Fruit fly (Drosophila melanogaster) whole organism, embryonic: Measurements from ENCODE around the gene Rtnl1.
A peak's percentile ranks its signal among the peaks of the same experiment; 100 is the strongest.

Experiments
- Awh ChIP-seq: fragments of 200-800 bp; sonication (Bioruptor generic); IDR thresholded peaks from 2 replicates; pipeline ENCODE4, ENCODE4 v1.3.6; 2022; ENCODE audit warnings: missing biosample characterization, missing genetic modification characterization
- CG10267 ChIP-seq: fragments of 200-800 bp; sonication (Bioruptor generic); optimal IDR thresholded peaks from 2 replicates; lab custom pipeline; 2018; ENCODE audit warnings: missing biosample characterization, mild to moderate bottlenecking, missing genetic modification characterization, moderate library complexity
- CG10543 ChIP-seq: fragments of 200-800 bp; sonication (Bioruptor generic); optimal IDR thresholded peaks from 3 replicates; lab custom pipeline; 2017; ENCODE audit warnings: missing biosample characterization, mild to moderate bottlenecking, missing genetic modification characterization, moderate library complexity
- CG13894 ChIP-seq: fragments of 200-800 bp; sonication (Bioruptor generic); optimal IDR thresholded peaks from 3 replicates; lab custom pipeline; 2018; ENCODE audit warnings: missing biosample characterization, mild to moderate bottlenecking, missing genetic modification characterization, moderate library complexity
- CG14441 ChIP-seq: fragments of 200-800 bp; sonication (Bioruptor generic); IDR thresholded peaks from 2 replicates; pipeline ENCODE4 v1.3.6; 2022; ENCODE audit warnings: missing biosample characterization, missing genetic modification characterization
- CG15073 ChIP-seq: fragments of 200-800 bp; sonication (Bioruptor generic); optimal IDR thresholded peaks from 2 replicates; lab custom pipeline; 2016; ENCODE audit warnings: missing biosample characterization, missing genetic modification characterization
- CG1602 ChIP-seq: fragments of 200-800 bp; sonication (Bioruptor generic); optimal IDR thresholded peaks from 3 replicates; lab custom pipeline; 2016; ENCODE audit warnings: missing biosample characterization, missing genetic modification characterization
- CG1603 ChIP-seq: fragments of 200-800 bp; sonication (Bioruptor generic); optimal IDR thresholded peaks from 2 replicates; lab custom pipeline; 2019; ENCODE audit warnings: missing biosample characterization, mild to moderate bottlenecking, missing genetic modification characterization, moderate library complexity
- CG18262 ChIP-seq: fragments of 200-800 bp; optimal IDR thresholded peaks from 3 replicates; lab custom pipeline; 2019; ENCODE audit warnings: missing biosample characterization, mild to moderate bottlenecking, missing genetic modification characterization, moderate library complexity
- CG1832 ChIP-seq: fragments of 200-800 bp; sonication (Bioruptor generic); optimal IDR thresholded peaks from 2 replicates; lab custom pipeline; 2017; ENCODE audit warnings: missing biosample characterization, mild to moderate bottlenecking, missing genetic modification characterization, inconsistent platforms
- CG2199 ChIP-seq: fragments of 200-800 bp; sonication (Bioruptor generic); IDR thresholded peaks from 3 replicates; pipeline ENCODE4 v1.3.6; 2022; ENCODE audit warnings: missing biosample characterization, missing genetic modification characterization
- CG2875 ChIP-seq: fragments of 200-800 bp; sonication (Bioruptor generic); optimal IDR thresholded peaks from 2 replicates; lab custom pipeline; 2017; ENCODE audit warnings: missing biosample characterization, mild to moderate bottlenecking, missing genetic modification characterization, missing genetic modification reagents
- CG30403 ChIP-seq: fragments of 200-800 bp; sonication (Bioruptor generic); optimal IDR thresholded peaks from 3 replicates; lab custom pipeline; 2016; ENCODE audit warnings: missing biosample characterization, missing genetic modification characterization
- CG4707 ChIP-seq: fragments of 200-800 bp; sonication (Bioruptor generic); optimal IDR thresholded peaks from 2 replicates; lab custom pipeline; 2018; ENCODE audit warnings: missing biosample characterization, mild to moderate bottlenecking, missing genetic modification characterization, moderate library complexity
- CG4854 ChIP-seq: fragments of 200-800 bp; sonication (Bioruptor generic); optimal IDR thresholded peaks from 2 replicates; lab custom pipeline; 2016; ENCODE audit warnings: missing biosample characterization, missing genetic modification characterization, inconsistent platforms
- CG6272 ChIP-seq: fragments of 200-800 bp; sonication (Bioruptor generic); IDR thresholded peaks from 2 replicates; pipeline ENCODE4 v1.3.6; 2022; ENCODE audit warnings: missing biosample characterization, missing genetic modification characterization
- CG6654 ChIP-seq: fragments of 200-800 bp; sonication (Bioruptor generic); optimal IDR thresholded peaks from 2 replicates; lab custom pipeline; 2017; ENCODE audit warnings: missing biosample characterization, mild to moderate bottlenecking, missing genetic modification characterization
- CG8478 ChIP-seq: fragments of >200 bp; optimal IDR thresholded peaks from 2 replicates; lab custom pipeline; 2018
- CG9215 ChIP-seq: fragments of 200-800 bp; sonication (Bioruptor generic); IDR thresholded peaks from 2 replicates; pipeline ENCODE4 v1.3.6; 2022; ENCODE audit warnings: missing biosample characterization, missing genetic modification characterization
- CkIIα-i1 ChIP-seq: fragments of 200-800 bp; sonication (Bioruptor generic); IDR thresholded peaks from 2 replicates; pipeline ENCODE4 v1.3.6; 2022; ENCODE audit warnings: missing biosample characterization, missing genetic modification characterization
- Dfd ChIP-seq, 2 experiments: fragments of >200 bp; optimal IDR thresholded peaks; 2 replicates each; lab custom pipeline; 2017; ENCODE audit warnings: missing biosample characterization in 2 of 2, missing genetic modification characterization in 2 of 2
- Drgx ChIP-seq: fragments of 200-800 bp; sonication (Bioruptor generic); IDR thresholded peaks from 2 replicates; pipeline ENCODE4 v1.3.6; 2022; ENCODE audit warnings: missing biosample characterization, missing genetic modification characterization
- Mad ChIP-seq: fragments of 200-800 bp; sonication (Bioruptor generic); optimal IDR thresholded peaks from 2 replicates; lab custom pipeline; 2016; ENCODE audit warnings: missing biosample characterization, missing genetic modification characterization
- Nf-YB ChIP-seq: fragments of 200-800 bp; sonication (Bioruptor generic); optimal IDR thresholded peaks from 3 replicates; lab custom pipeline; 2019; ENCODE audit warnings: missing biosample characterization, mild to moderate bottlenecking, missing genetic modification characterization, moderate library complexity
- Sox102F ChIP-seq: fragments of 200-800 bp; sonication (Bioruptor generic); optimal IDR thresholded peaks from 2 replicates; lab custom pipeline; 2018; ENCODE audit warnings: missing biosample characterization, mild to moderate bottlenecking, missing genetic modification characterization, moderate library complexity
- Tbp ChIP-seq: fragments of >200 bp; optimal IDR thresholded peaks from 2 replicates; lab custom pipeline; 2018; ENCODE audit warnings: missing biosample characterization, missing genetic modification characterization
- ab ChIP-seq: fragments of 200-800 bp; sonication (Bioruptor generic); optimal IDR thresholded peaks from 2 replicates; lab custom pipeline; 2016; ENCODE audit warnings: missing biosample characterization, missing genetic modification characterization
- ac ChIP-seq: fragments of 200-800 bp; sonication (Bioruptor generic); optimal IDR thresholded peaks from 3 replicates; lab custom pipeline; 2017; ENCODE audit warnings: missing biosample characterization, mild to moderate bottlenecking, missing genetic modification characterization
- chinmo ChIP-seq: fragments of 200-800 bp; sonication (Bioruptor generic); IDR thresholded peaks from 4 replicates; pipeline ENCODE4 v1.3.6; 2022; ENCODE audit warnings: missing biosample characterization, missing genetic modification characterization; ENCODE audit not compliant: partially characterized antibody
- ci ChIP-seq: fragments of 200-800 bp; sonication (Bioruptor generic); IDR thresholded peaks from 3 replicates; pipeline ENCODE4 v1.3.6; 2022; ENCODE audit warnings: missing biosample characterization, missing genetic modification characterization
- fru ChIP-seq: fragments of >200 bp; optimal IDR thresholded peaks from 2 replicates; lab custom pipeline; 2017
- fu2 ChIP-seq: fragments of 200-800 bp; sonication (Bioruptor generic); optimal IDR thresholded peaks from 2 replicates; lab custom pipeline; 2016; ENCODE audit warnings: missing biosample characterization, missing genetic modification characterization
- gce ChIP-seq: fragments of 200-800 bp; sonication (Bioruptor generic); IDR thresholded peaks from 3 replicates; pipeline ENCODE4 v1.3.6; 2022; ENCODE audit warnings: missing biosample characterization, missing genetic modification characterization
- grau ChIP-seq: fragments of 200-800 bp; optimal IDR thresholded peaks from 3 replicates; lab custom pipeline; 2019; ENCODE audit warnings: missing biosample characterization, mild to moderate bottlenecking, missing genetic modification characterization, moderate library complexity
- grn ChIP-seq: fragments of 200-800 bp; sonication (Bioruptor generic); optimal IDR thresholded peaks from 3 replicates; lab custom pipeline; 2017; ENCODE audit warnings: missing biosample characterization, missing genetic modification characterization
- ham ChIP-seq: fragments of 200-800 bp; sonication (Bioruptor generic); IDR thresholded peaks from 2 replicates; pipeline ENCODE4 v1.3.6; 2022; ENCODE audit warnings: missing biosample characterization, missing genetic modification characterization
- kni ChIP-seq: fragments of 200-800 bp; sonication (Bioruptor generic); optimal IDR thresholded peaks from 3 replicates; lab custom pipeline; 2017; ENCODE audit warnings: mild to moderate bottlenecking, missing biosample characterization, missing genetic modification reagents, missing genetic modification characterization
- lab ChIP-seq: fragments of 200-800 bp; sonication (Bioruptor generic); optimal IDR thresholded peaks from 3 replicates; lab custom pipeline; 2017; ENCODE audit warnings: missing biosample characterization, missing genetic modification characterization, mild to moderate bottlenecking, moderate library complexity, missing genetic modification reagents
- lola ChIP-seq, 3 experiments: fragments of >200 bp in 2 of 3; fragments of 200-800 bp in 1 of 3; sonication (Bioruptor generic) in 1 of 3; optimal IDR thresholded peaks; 2 replicates each; lab custom pipeline; 2017 to 2019; ENCODE audit warnings: missing biosample characterization in 3 of 3, missing genetic modification characterization in 3 of 3, mild to moderate bottlenecking in 1 of 3, moderate library complexity in 1 of 3
- luna ChIP-seq: fragments of 200-800 bp; sonication (Bioruptor generic); optimal IDR thresholded peaks from 2 replicates; lab custom pipeline; 2016; ENCODE audit warnings: missing biosample characterization, missing genetic modification characterization
- nau ChIP-seq: fragments of 200-800 bp; sonication (Bioruptor generic); optimal IDR thresholded peaks from 3 replicates; lab custom pipeline; 2017; ENCODE audit warnings: missing biosample characterization, mild to moderate bottlenecking, missing genetic modification characterization, missing genetic modification reagents
- oc ChIP-seq: fragments of 200-800 bp; sonication (Bioruptor generic); optimal IDR thresholded peaks from 2 replicates; lab custom pipeline; 2018; ENCODE audit warnings: missing biosample characterization, mild to moderate bottlenecking, missing genetic modification characterization, moderate library complexity
- peb ChIP-seq: fragments of 200-800 bp; sonication (Bioruptor generic); IDR thresholded peaks from 2 replicates; pipeline ENCODE4 v1.3.6; 2022; ENCODE audit warnings: missing biosample characterization, missing genetic modification characterization
- pros ChIP-seq: fragments of 200-800 bp; sonication (Bioruptor generic); optimal IDR thresholded peaks from 3 replicates; lab custom pipeline; 2019; ENCODE audit warnings: missing biosample characterization, mild to moderate bottlenecking, missing genetic modification characterization, moderate library complexity
- repo ChIP-seq: fragments of 200-800 bp; sonication (Bioruptor generic); optimal IDR thresholded peaks from 2 replicates; lab custom pipeline; 2016; ENCODE audit warnings: missing biosample characterization, missing genetic modification characterization
- rib ChIP-seq: fragments of 200-800 bp; sonication (Bioruptor generic); IDR thresholded peaks from 2 replicates; pipeline ENCODE4 v1.3.6; 2022; ENCODE audit warnings: missing biosample characterization, missing genetic modification characterization
- sd ChIP-seq: fragments of 200-800 bp; sonication (Bioruptor generic); optimal IDR thresholded peaks from 3 replicates; lab custom pipeline; 2018; ENCODE audit warnings: missing biosample characterization, mild to moderate bottlenecking, missing genetic modification characterization, moderate library complexity
- sima ChIP-seq: fragments of 200-800 bp; sonication (Bioruptor generic); optimal IDR thresholded peaks from 2 replicates; lab custom pipeline; 2016; ENCODE audit warnings: missing biosample characterization, missing genetic modification characterization
- tin ChIP-seq: fragments of 200-800 bp; sonication (Bioruptor generic); optimal IDR thresholded peaks from 3 replicates; lab custom pipeline; 2016; ENCODE audit warnings: missing biosample characterization, missing genetic modification characterization
- ttk ChIP-seq: fragments of 200-800 bp; sonication (Bioruptor generic); IDR thresholded peaks from 2 replicates; pipeline ENCODE4 v2.1.2; 2022; ENCODE audit warnings: missing biosample characterization, missing genetic modification characterization
- vnd ChIP-seq: fragments of 200-800 bp; sonication (Bioruptor generic); IDR thresholded peaks from 3 replicates; pipeline ENCODE4 v1.3.6; 2022; ENCODE audit warnings: missing biosample characterization, missing genetic modification characterization; ENCODE audit not compliant: partially characterized antibody
- zf30C ChIP-seq: fragments of 200-800 bp; sonication (Bioruptor generic); optimal IDR thresholded peaks from 3 replicates; lab custom pipeline; 2018; ENCODE audit warnings: missing biosample characterization, mild to moderate bottlenecking, missing genetic modification characterization

The Rtnl1 gene

DNA sequence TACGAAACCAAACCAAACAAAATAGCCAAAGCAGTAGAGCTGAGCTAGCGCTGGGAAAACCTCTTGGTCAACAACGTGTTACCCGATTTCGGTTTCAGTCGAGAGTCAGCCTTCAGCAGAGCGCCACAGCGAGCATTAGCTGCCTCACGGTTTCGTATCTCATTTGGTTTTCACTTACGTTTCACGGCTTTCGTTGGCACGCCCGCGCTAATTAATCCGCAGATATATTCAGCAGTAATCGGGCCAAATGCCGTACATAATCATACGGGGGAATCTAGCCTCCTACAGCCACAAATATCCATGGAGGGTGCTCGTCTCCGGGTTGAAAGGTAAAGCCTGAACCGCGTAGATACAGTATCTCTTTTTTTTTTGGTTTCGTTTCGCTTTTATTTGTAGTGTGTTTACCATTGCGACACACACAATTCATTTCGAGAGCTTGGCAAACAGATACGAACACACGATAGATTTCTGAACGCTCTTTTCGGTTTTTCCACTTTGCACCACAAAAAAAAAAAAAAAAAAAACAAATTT lies 34.9 kb upstream of the Rtnl1 start, which contains the start of gene CG31650 (continued):
- TF ChIP-seq Sox102F (GFP tag; lab: Kevin White, UChicago) = no peak
- TF ChIP-seq ham (GFP tag; lab: Robert Waterston, UW) = no peak
- no peak for TF ChIP-seq CG1832 (GFP tag; lab: Kevin White, UChicago)
- TF ChIP-seq CG2875 (GFP tag; lab: Kevin White, UChicago) = no peak
- no peak for TF ChIP-seq CG4707 (GFP tag; lab: Kevin White, UChicago)
- no peak for TF ChIP-seq Mad (GFP tag; lab: Kevin White, UChicago)
- TF ChIP-seq CG10543 = peak; percentile 43
- no peak for TF ChIP-seq CG9215 (GFP tag; lab: Robert Waterston, UW)
- TF ChIP-seq CG6272 (GFP tag; lab: Robert Waterston, UW) = no peak
- TF ChIP-seq ttk (GFP tag; lab: Robert Waterston, UW) = no peak
- peak; percentile 65 for TF ChIP-seq kni (GFP tag; lab: Kevin White, UChicago)
- peak; percentile 76; the same call in 1 of the 4 replicates for TF ChIP-seq chinmo (GFP tag; lab: Robert Waterston, UW)
- no peak for TF ChIP-seq Tbp (GFP tag; lab: Kevin White, UChicago)
- peak; percentile 17; the same call in 1 of the 2 replicates for TF ChIP-seq Drgx
- no peak for TF ChIP-seq CG1603
- no peak for TF ChIP-seq CG4854
- no peak for TF ChIP-seq nau (GFP tag; lab: Kevin White, UChicago)
- TF ChIP-seq CG10267 (tag; lab: Kevin White, UChicago) = no peak
- TF ChIP-seq CG14441 = no peak; the same call in 1 of the 2 replicates
- peak; percentile 7; the same call in 2 of the 3 replicates for TF ChIP-seq ci
- TF ChIP-seq zf30C (GFP tag; lab: Kevin White, UChicago) = no peak
- TF ChIP-seq CG30403 (GFP tag; lab: Kevin White, UChicago) = no peak
- TF ChIP-seq peb (GFP tag; lab: Robert Waterston, UW) = no peak
- no peak for TF ChIP-seq Awh (GFP tag; lab: Robert Waterston, UW)
- no peak for TF ChIP-seq tin
- no peak for TF ChIP-seq ac (GFP tag; lab: Kevin White, UChicago)
- TF ChIP-seq rib (GFP tag; lab: Robert Waterston, UW) = no peak
- no peak for TF ChIP-seq luna (GFP tag; lab: Kevin White, UChicago)
- no peak for TF ChIP-seq fu2 (GFP tag; lab: Kevin White, UChicago)
- TF ChIP-seq oc (tag; lab: Kevin White, UChicago) = peak; percentile 29
- TF ChIP-seq pros (GFP tag; lab: Kevin White, UChicago) = no peak
- no peak for TF ChIP-seq Dfd (GFP tag; optimal IDR thresholded peaks at IDR 0.05; lab: Kevin White, UChicago)
- TF ChIP-seq lab = peak; percentile 16
- TF ChIP-seq lola (GFP tag; optimal IDR thresholded peaks at IDR 0.05; lab: Kevin White, UChicago) = no peak
- no peak for TF ChIP-seq Nf-YB (GFP tag; lab: Kevin White, UChicago)
- TF ChIP-seq CG1602 (GFP tag; lab: Kevin White, UChicago) = no peak
- no peak for TF ChIP-seq CG8478
- TF ChIP-seq CG6654 (GFP tag; lab: Kevin White, UChicago) = no peak
- TF ChIP-seq repo = no peak
- TF ChIP-seq ab (GFP tag; lab: Kevin White, UChicago) = no peak
- TF ChIP-seq gce (GFP tag; lab: Robert Waterston, UW) = no peak
- peak; percentile 21; the same call in 1 of the 3 replicates for TF ChIP-seq CG2199
- TF ChIP-seq CG18262 (tag; lab: Kevin White, UChicago) = no peak
- peak; percentile 30 for TF ChIP-seq sd (tag; lab: Kevin White, UChicago)
- no peak for TF ChIP-seq grau (tag; lab: Kevin White, UChicago)
- TF ChIP-seq CkIIα-i1 (GFP tag; lab: Robert Waterston, UW) = no peak
- peak; percentile 33 for TF ChIP-seq CG13894 (tag; lab: Kevin White, UChicago)
- TF ChIP-seq CG15073 (GFP tag; lab: Kevin White, UChicago) = no peak
- no peak for TF ChIP-seq vnd (GFP tag; lab: Robert Waterston, UW)
- peak; percentile 69 for TF ChIP-seq grn (GFP tag; lab: Kevin White, UChicago)
- no peak for TF ChIP-seq fru (lab: Kevin White, UChicago)
- TF ChIP-seq sima = no peak
